Worm (Caenorhabditis elegans) whole organism, L4 larva: ENCODE results near the gene pfn-3.

Experiments used
- D1046.2 ChIP-seq: fragments of 200-800 bp; sonication (Bioruptor generic); IDR thresholded peaks from 2 replicates; pipeline ENCODE4 v1.3.6; 2022; ENCODE audit warnings: missing genetic modification characterization, missing compliant biosample characterization
- F26F4.8 ChIP-seq: fragments of 200-800 bp; sonication (Bioruptor generic); conservative IDR thresholded peaks from 2 replicates; pipeline ENCODE4 v1.3.6; 2022; ENCODE audit warnings: missing genetic modification characterization, missing compliant biosample characterization
- F37D6.2 ChIP-seq: sonication (generic microtip); optimal IDR thresholded peaks from 2 replicates; lab custom pipeline; 2016; ENCODE audit warnings: mild to moderate bottlenecking, missing genetic modification characterization, missing compliant biosample characterization
- F44E2.7 ChIP-seq: fragments of 200-800 bp; sonication (Bioruptor generic); IDR thresholded peaks from 2 replicates; pipeline ENCODE4 v2.1.2; 2022; ENCODE audit warnings: missing genetic modification characterization, missing compliant biosample characterization
- F49E8.2 ChIP-seq: sonication (generic microtip); optimal IDR thresholded peaks from 2 replicates; lab custom pipeline; 2016; ENCODE audit warnings: missing compliant biosample characterization, mild to moderate bottlenecking, missing genetic modification characterization, borderline replicate concordance
- R02D3.7 ChIP-seq: fragments of 150-350 bp; sonication (generic microtip); optimal IDR thresholded peaks from 3 replicates; lab custom pipeline; 2014; ENCODE audit warnings: missing biosample characterization, missing genetic modification characterization
- T26A8.4 ChIP-seq: fragments of 200-800 bp; sonication (Bioruptor generic); IDR thresholded peaks from 2 replicates; pipeline ENCODE4 v1.3.6; 2022; ENCODE audit warnings: missing genetic modification characterization, missing compliant biosample characterization
- aly-2 ChIP-seq: sonication (generic microtip); optimal IDR thresholded peaks from 2 replicates; lab custom pipeline; 2018; ENCODE audit warnings: missing biosample characterization, missing genetic modification characterization
- ama-1 ChIP-seq: fragments of 150-350 bp; optimal IDR thresholded peaks from 2 replicates; lab custom pipeline; 2014; ENCODE audit warnings: inconsistent platforms, mixed read lengths
- arid-1 ChIP-seq: fragments of 200-800 bp; sonication (Bioruptor generic); conservative IDR thresholded peaks from 2 replicates; pipeline ENCODE4 v1.3.6; 2022; ENCODE audit warnings: missing genetic modification reagents, missing genetic modification characterization, missing compliant biosample characterization
- ceh-20 ChIP-seq: fragments of 200-800 bp; sonication (Bioruptor generic); IDR thresholded peaks from 2 replicates; pipeline ENCODE4 v1.3.6; 2022; ENCODE audit warnings: missing genetic modification reagents, missing genetic modification characterization, missing compliant biosample characterization
- ceh-32 ChIP-seq: sonication (generic microtip); optimal IDR thresholded peaks from 2 replicates; lab custom pipeline; 2016; ENCODE audit warnings: mild to moderate bottlenecking, missing genetic modification characterization, missing compliant biosample characterization; ENCODE audit not compliant: poor library complexity
- ceh-62 ChIP-seq: sonication (generic microtip); optimal IDR thresholded peaks from 2 replicates; lab custom pipeline; 2017; ENCODE audit warnings: missing biosample characterization, missing genetic modification characterization
- ceh-82 ChIP-seq: sonication (generic microtip); optimal IDR thresholded peaks from 2 replicates; lab custom pipeline; 2017; ENCODE audit warnings: missing biosample characterization, missing genetic modification characterization
- cey-2 ChIP-seq: sonication (generic microtip); optimal IDR thresholded peaks from 3 replicates; lab custom pipeline; 2017; ENCODE audit warnings: missing genetic modification characterization, mild to moderate bottlenecking, missing compliant biosample characterization, antibody characterized with exemption, borderline replicate concordance; ENCODE audit not compliant: insufficient read depth
- daf-16 ChIP-seq, 3 experiments: sonication (generic microtip); optimal IDR thresholded peaks; 2 replicates each; lab custom pipeline; 2016 to 2017; ENCODE audit warnings: missing genetic modification characterization in 3 of 3, missing genetic modification reagents in 3 of 3, mild to moderate bottlenecking in 2 of 3, missing compliant biosample characterization in 2 of 3, missing biosample characterization in 1 of 3, moderate library complexity in 1 of 3
- daf-8 ChIP-seq: fragments of 200-800 bp; sonication (Bioruptor generic); IDR thresholded peaks from 2 replicates; pipeline ENCODE4 v1.3.6; 2022; ENCODE audit warnings: missing genetic modification characterization, missing compliant biosample characterization
- dmd-9 ChIP-seq: fragments of 200-800 bp; sonication (Bioruptor generic); IDR thresholded peaks from 2 replicates; pipeline ENCODE4 v1.3.6; 2022; ENCODE audit warnings: missing genetic modification reagents, missing genetic modification characterization, missing compliant biosample characterization
- dpl-1 ChIP-seq: fragments of 150-350 bp; optimal IDR thresholded peaks from 2 replicates; lab custom pipeline; 2014; ENCODE audit warnings: missing biosample characterization, missing genetic modification reagents, missing genetic modification characterization
- dve-1 ChIP-seq: sonication (generic microtip); optimal IDR thresholded peaks from 2 replicates; lab custom pipeline; 2017; ENCODE audit warnings: antibody characterized with exemption, mild to moderate bottlenecking, missing genetic modification characterization, missing compliant biosample characterization; ENCODE audit not compliant: insufficient read depth
- fos-1 ChIP-seq: fragments of 150-350 bp; optimal IDR thresholded peaks from 2 replicates; lab custom pipeline; 2014; ENCODE audit warnings: missing biosample characterization, missing genetic modification characterization
- hif-1 ChIP-seq, 2 experiments: sonication (generic microtip); optimal IDR thresholded peaks; 2 replicates each; lab custom pipeline; 2016 to 2017; ENCODE audit warnings: missing compliant biosample characterization in 2 of 2, missing genetic modification characterization in 2 of 2, missing genetic modification reagents in 2 of 2, missing genotype in 2 of 2, mild to moderate bottlenecking in 1 of 2
- hlh-11 ChIP-seq: fragments of 200-800 bp; sonication (Bioruptor generic); optimal IDR thresholded peaks from 2 replicates; lab custom pipeline; 2018; ENCODE audit warnings: mild to moderate bottlenecking, missing genetic modification characterization, missing compliant biosample characterization
- hmg-1.1 ChIP-seq: fragments of 200-800 bp; sonication (Bioruptor generic); IDR thresholded peaks from 2 replicates; pipeline ENCODE4 v1.3.6; 2022; ENCODE audit warnings: missing genetic modification reagents, missing genetic modification characterization, missing compliant biosample characterization
- lin-13 ChIP-seq: fragments of 150-350 bp; optimal IDR thresholded peaks from 2 replicates; lab custom pipeline; 2014; ENCODE audit warnings: missing biosample characterization, missing genetic modification reagents, missing genetic modification characterization
- lin-15B ChIP-seq: fragments of 150-350 bp; sonication (generic microtip); optimal IDR thresholded peaks from 3 replicates; lab custom pipeline; 2014; ENCODE audit warnings: missing biosample characterization, missing genetic modification characterization
- lsy-2 ChIP-seq, 2 experiments: fragments of 150-350 bp in 1 of 2; sonication (generic microtip) in 1 of 2; optimal IDR thresholded peaks; 2 replicates each; lab custom pipeline; 2014 to 2017; ENCODE audit warnings: missing biosample characterization in 2 of 2, missing genetic modification characterization in 2 of 2
- madf-5 ChIP-seq, 2 experiments: fragments of 200-800 bp; sonication (Bioruptor generic); IDR thresholded peaks; 2 replicates each; pipeline ENCODE4 v1.3.6; 2022; ENCODE audit warnings: missing compliant biosample characterization in 2 of 2, missing genetic modification characterization in 2 of 2
- mdl-1 ChIP-seq, 2 experiments: fragments of 150-350 bp in 1 of 2; sonication (generic microtip) in 1 of 2; optimal IDR thresholded peaks; 2 replicates each; lab custom pipeline; 2014 to 2017; ENCODE audit warnings: missing biosample characterization in 2 of 2, missing genetic modification characterization in 2 of 2
- mep-1 ChIP-seq: fragments of 150-350 bp; sonication (generic microtip); optimal IDR thresholded peaks from 3 replicates; lab custom pipeline; 2014; ENCODE audit warnings: missing biosample characterization, missing genetic modification characterization
- mes-2 ChIP-seq: sonication (generic microtip); optimal IDR thresholded peaks from 2 replicates; lab custom pipeline; 2016; ENCODE audit warnings: missing genotype, mild to moderate bottlenecking, missing genetic modification characterization, missing compliant biosample characterization; ENCODE audit not compliant: poor library complexity, severe bottlenecking
- nhr-10 ChIP-seq: fragments of 150-350 bp; optimal IDR thresholded peaks from 2 replicates; lab custom pipeline; 2014; ENCODE audit warnings: missing biosample characterization, missing genetic modification characterization
- nhr-11 ChIP-seq: fragments of 150-350 bp; optimal IDR thresholded peaks from 2 replicates; lab custom pipeline; 2014; ENCODE audit warnings: missing biosample characterization, missing genetic modification characterization
- nhr-111 ChIP-seq: fragments of 200-800 bp; sonication (Bioruptor generic); optimal IDR thresholded peaks from 2 replicates; lab custom pipeline; 2018; ENCODE audit warnings: mild to moderate bottlenecking, missing genetic modification characterization, missing compliant biosample characterization
- nhr-237 ChIP-seq: sonication (generic microtip); optimal IDR thresholded peaks from 2 replicates; lab custom pipeline; 2017; ENCODE audit warnings: missing biosample characterization, missing genetic modification characterization
- nhr-28 ChIP-seq: fragments of 150-350 bp; optimal IDR thresholded peaks from 2 replicates; lab custom pipeline; 2014; ENCODE audit warnings: missing biosample characterization, missing genetic modification characterization
- nhr-77 ChIP-seq: fragments of 150-350 bp; optimal IDR thresholded peaks from 2 replicates; lab custom pipeline; 2014; ENCODE audit warnings: missing biosample characterization, missing genetic modification characterization
- php-3 ChIP-seq: fragments of 200-800 bp; sonication (Bioruptor generic); IDR thresholded peaks from 2 replicates; pipeline ENCODE4 v1.3.6; 2022; ENCODE audit warnings: missing genetic modification reagents, missing genetic modification characterization, missing compliant biosample characterization
- pqm-1 ChIP-seq: sonication (generic microtip); optimal IDR thresholded peaks from 2 replicates; lab custom pipeline; 2017; ENCODE audit warnings: missing biosample characterization, missing genetic modification characterization
- rbr-2 ChIP-seq: sonication (generic microtip); optimal IDR thresholded peaks from 2 replicates; lab custom pipeline; 2016; ENCODE audit warnings: missing genotype, missing genetic modification characterization, missing compliant biosample characterization
- set-16 ChIP-seq: fragments of 200-800 bp; sonication (Bioruptor generic); IDR thresholded peaks from 2 replicates; pipeline ENCODE4 v1.3.6; 2022; ENCODE audit warnings: missing genetic modification reagents, missing genetic modification characterization, missing compliant biosample characterization
- skn-1 ChIP-seq: fragments of 150-350 bp; optimal IDR thresholded peaks from 2 replicates; lab custom pipeline; 2014; ENCODE audit warnings: missing biosample characterization, missing genetic modification characterization
- snpc-1.2 ChIP-seq: fragments of 200-800 bp; sonication (Bioruptor generic); IDR thresholded peaks from 2 replicates; pipeline ENCODE4 v1.3.6; 2022; ENCODE audit warnings: missing genetic modification reagents, missing genetic modification characterization, missing compliant biosample characterization
- snpc-4 ChIP-seq: fragments of 150-350 bp; optimal IDR thresholded peaks from 2 replicates; lab custom pipeline; 2014; ENCODE audit warnings: missing biosample characterization, missing genetic modification characterization
- tra-1 ChIP-seq: fragments of 200-800 bp; sonication (Bioruptor generic); IDR thresholded peaks from 2 replicates; pipeline ENCODE4 v1.3.6; 2022; ENCODE audit warnings: missing genetic modification reagents, missing genetic modification characterization, missing compliant biosample characterization
- unc-130 ChIP-seq: sonication (generic microtip); optimal IDR thresholded peaks from 2 replicates; lab custom pipeline; 2016; ENCODE audit warnings: missing genetic modification reagents, missing genetic modification characterization, missing compliant biosample characterization
- zag-1 ChIP-seq: fragments of 150-350 bp; optimal IDR thresholded peaks from 2 replicates; lab custom pipeline; 2014; ENCODE audit warnings: missing biosample characterization, missing genetic modification characterization
- zfp-2 ChIP-seq: sonication (generic microtip); optimal IDR thresholded peaks from 2 replicates; lab custom pipeline; 2016; ENCODE audit warnings: mild to moderate bottlenecking, missing genetic modification characterization, missing compliant biosample characterization
- zip-2 ChIP-seq: fragments of 150-350 bp; optimal IDR thresholded peaks from 2 replicates; lab custom pipeline; 2014; ENCODE audit warnings: missing biosample characterization, missing genetic modification characterization
- ztf-11 ChIP-seq: fragments of 150-350 bp; optimal IDR thresholded peaks from 2 replicates; lab custom pipeline; 2014; ENCODE audit warnings: missing biosample characterization, missing genetic modification characterization

Gene pfn-3

ce11 chrX:1080549-1080948 is at the start of gene pfn-3:
TSS of gene pfn-3 (minus strand) at chrX:1080649.
- no peak for TF ChIP-seq nhr-111
- no peak for TF ChIP-seq skn-1
- TF ChIP-seq dmd-9 (GFP tag; lab: Robert Waterston, UW) = no peak
- TF ChIP-seq snpc-4 (tag; lab: Kevin White, UChicago) = no peak
- TF ChIP-seq zag-1 = no peak
- TF ChIP-seq nhr-11 (tag; lab: Kevin White, UChicago) = no peak
- TF ChIP-seq F26F4.8 (GFP tag; lab: Robert Waterston, UW) = no peak
- no peak for TF ChIP-seq zfp-2
- TF ChIP-seq ztf-11 = no peak
- no peak for TF ChIP-seq lsy-2 (tag; optimal IDR thresholded peaks at IDR 0.05; lab: Kevin White, UChicago)
- no peak for TF ChIP-seq mdl-1 (tag; optimal IDR thresholded peaks at IDR 0.05; lab: Kevin White, UChicago)

- TF ChIP-seq zip-2 (tag; lab: Kevin White, UChicago) = no peak
- no peak for TF ChIP-seq unc-130 (GFP tag; lab: Kevin White, UChicago)
- no peak for TF ChIP-seq D1046.2 (GFP tag; lab: Robert Waterston, UW)
- TF ChIP-seq ceh-32 (tag; lab: Kevin White, UChicago) = no peak
- peak; percentile 18 for TF ChIP-seq pqm-1
- TF ChIP-seq madf-5 (GFP tag; IDR thresholded peaks at IDR 0.05; lab: Robert Waterston, UW) = no peak
- TF ChIP-seq hif-1 (tag; optimal IDR thresholded peaks at IDR 0.05; lab: Kevin White, UChicago) = peak in 1 of 2 experiments; percentile 52
- peak; percentile 16 for TF ChIP-seq dpl-1 (GFP tag; lab: Kevin White, UChicago)
- no peak for TF ChIP-seq F37D6.2 (tag; lab: Kevin White, UChicago)
- TF ChIP-seq R02D3.7 (tag; lab: Kevin White, UChicago) = no peak
- no peak for TF ChIP-seq T26A8.4 (GFP tag; lab: Robert Waterston, UW)
- no peak for TF ChIP-seq lin-13 (GFP tag; lab: Kevin White, UChicago)
- peak; percentile 81 for TF ChIP-seq mes-2 (tag; lab: Kevin White, UChicago)
- TF ChIP-seq cey-2 (tag; lab: Kevin White, UChicago) = no peak
- TF ChIP-seq lin-15B = no peak
- TF ChIP-seq tra-1 (GFP tag; lab: Robert Waterston, UW) = 0 out of 2 replicates have a peak, but pooled peaks have one; percentile 19
- no peak for TF ChIP-seq F44E2.7 (GFP tag; lab: Robert Waterston, UW)
- TF ChIP-seq ceh-62 (tag; lab: Kevin White, UChicago) = no peak
- no peak for TF ChIP-seq daf-8 (GFP tag; lab: Robert Waterston, UW)
- no peak for TF ChIP-seq F49E8.2
- TF ChIP-seq nhr-28 = peak; percentile 81
- no peak for TF ChIP-seq nhr-10 (tag; lab: Kevin White, UChicago)
- TF ChIP-seq aly-2 (tag; lab: Kevin White, UChicago) = no peak
- no peak for TF ChIP-seq ceh-82
- peak; percentile 33; the same call in 1 of the 2 replicates for TF ChIP-seq php-3 (GFP tag; lab: Robert Waterston, UW)
- TF ChIP-seq snpc-1.2 (GFP tag; lab: Robert Waterston, UW) = no peak
- TF ChIP-seq skn-1 = no peak
- TF ChIP-seq nhr-77 = peak; percentile 80
- peak; percentile 74 to 94 for TF ChIP-seq mdl-1 (tag; optimal IDR thresholded peaks at IDR 0.05; lab: Kevin White, UChicago)
- peak; percentile 81 for TF ChIP-seq hlh-11 (tag; lab: Kevin White, UChicago)
- peak in 1 of 2 experiments; percentile 66 for TF ChIP-seq lsy-2 (tag; optimal IDR thresholded peaks at IDR 0.05; lab: Kevin White, UChicago)
- TF ChIP-seq ceh-20 = no peak
- peak; percentile 74 for TF ChIP-seq mep-1 (tag; lab: Kevin White, UChicago)
- peak; percentile 46 for TF ChIP-seq hmg-1.1 (GFP tag; lab: Robert Waterston, UW)
- TF ChIP-seq rbr-2 (tag; lab: Kevin White, UChicago) = peak; percentile 59
- no peak for TF ChIP-seq fos-1 (tag; lab: Kevin White, UChicago)
- no peak for TF ChIP-seq ama-1
- no peak for TF ChIP-seq daf-16 (GFP tag; optimal IDR thresholded peaks at IDR 0.05; lab: Kevin White, UChicago)
- TF ChIP-seq daf-16 (tag; optimal IDR thresholded peaks at IDR 0.05; lab: Kevin White, UChicago) = peak; percentile 91
- TF ChIP-seq dve-1 (tag; lab: Kevin White, UChicago) = peak; percentile 51
- no peak for TF ChIP-seq arid-1 (GFP tag; lab: Robert Waterston, UW)
- TF ChIP-seq set-16 = no peak
- TF ChIP-seq nhr-237 (tag; lab: Kevin White, UChicago) = no peak
- TF ChIP-seq nhr-111 = no peak
These were observed 48.1 kb upstream of the pfn-3 start, which contains the start of gene snx-1 for ce11 chrX:1128503-1129036. TSS of gene snx-1 (plus strand) at chrX:1128986.
